Worm (Caenorhabditis elegans) whole organism, early embryonic: Measurements from ENCODE around the gene lin-31.
A peak's percentile ranks its signal among the peaks of the same experiment; 100 is the strongest.

Experiments
- B0310.2 ChIP-seq: sonication (generic microtip); optimal IDR thresholded peaks from 2 replicates; lab custom pipeline; 2016; ENCODE audit warnings: mild to moderate bottlenecking, missing genetic modification characterization, missing compliant biosample characterization
- aly-1 ChIP-seq: sonication (generic microtip); optimal IDR thresholded peaks from 2 replicates; lab custom pipeline; 2016; ENCODE audit warnings: missing genetic modification characterization, missing compliant biosample characterization
- ama-1 ChIP-seq: fragments of 150-350 bp; optimal IDR thresholded peaks from 2 replicates; lab custom pipeline; 2014
- ceh-36 ChIP-seq: sonication (generic microtip); optimal IDR thresholded peaks from 2 replicates; lab custom pipeline; 2016; ENCODE audit warnings: missing genetic modification characterization, inconsistent platforms, missing compliant biosample characterization
- ets-7 ChIP-seq: sonication (generic microtip); optimal IDR thresholded peaks from 2 replicates; lab custom pipeline; 2016; ENCODE audit warnings: missing genotype, missing genetic modification characterization, missing compliant biosample characterization
- flt-1 ChIP-seq: fragments of 200-800 bp; sonication (Bioruptor generic); IDR thresholded peaks from 2 replicates; pipeline ENCODE4 v1.3.6; 2022; ENCODE audit warnings: missing genetic modification characterization, missing compliant biosample characterization
- pes-1 ChIP-seq: fragments of 200-800 bp; sonication (Bioruptor generic); IDR thresholded peaks from 2 replicates; pipeline ENCODE4 v1.3.6; 2022; ENCODE audit warnings: missing genetic modification reagents, missing genetic modification characterization, missing compliant biosample characterization
- scrt-1 ChIP-seq: fragments of 200-800 bp; sonication (Bioruptor generic); IDR thresholded peaks from 2 replicates; pipeline ENCODE4 v1.3.6; 2022; ENCODE audit warnings: missing genetic modification characterization, missing compliant biosample characterization
- sea-1 ChIP-seq: fragments of 200-800 bp; sonication (Bioruptor generic); conservative IDR thresholded peaks from 2 replicates; pipeline ENCODE4 v1.3.6; 2022; ENCODE audit warnings: missing genetic modification characterization, missing compliant biosample characterization
- tbx-11 ChIP-seq: fragments of 200-800 bp; sonication (Bioruptor generic); IDR thresholded peaks from 2 replicates; pipeline ENCODE4 v1.3.6; 2022; ENCODE audit warnings: missing genetic modification characterization, missing compliant biosample characterization
- tbx-37 ChIP-seq: fragments of 200-800 bp; sonication (Bioruptor generic); conservative IDR thresholded peaks from 2 replicates; pipeline ENCODE4 v1.3.6; 2022; ENCODE audit warnings: missing genetic modification reagents, missing genetic modification characterization, missing compliant biosample characterization

DNA sequence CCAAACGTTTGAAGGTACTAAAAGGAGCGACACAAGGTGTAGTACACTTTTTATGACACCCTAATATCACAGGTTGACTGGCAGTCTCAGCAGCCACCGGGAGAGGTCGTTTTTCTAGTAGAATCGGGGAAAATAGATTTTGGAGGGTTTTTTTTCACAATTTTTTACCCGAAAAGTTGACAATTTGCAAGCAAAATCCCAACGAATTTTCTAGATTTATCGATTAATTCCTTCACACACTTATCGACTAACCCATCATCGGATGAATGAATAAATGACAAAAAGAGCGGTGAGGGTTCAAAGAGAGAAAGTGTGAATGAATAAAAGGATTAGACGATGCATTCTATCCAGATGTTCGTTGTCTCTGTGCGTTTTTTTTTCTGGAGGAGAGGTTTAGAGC is 26.4 kb upstream of the lin-31 start:
- no peak for TF ChIP-seq ama-1 (lab: Kevin White, UChicago)
- peak; percentile 8 for TF ChIP-seq aly-1
- TF ChIP-seq tbx-11 (GFP tag; lab: Robert Waterston, UW), result no peak
- no peak for TF ChIP-seq B0310.2
- TF ChIP-seq scrt-1 (GFP tag; lab: Robert Waterston, UW), result no peak
- no peak for TF ChIP-seq pes-1 (GFP tag; lab: Robert Waterston, UW)
- no peak for TF ChIP-seq tbx-37 (GFP tag; lab: Robert Waterston, UW)
- no peak for TF ChIP-seq sea-1 (GFP tag; lab: Robert Waterston, UW)
- peak; percentile 42 for TF ChIP-seq ets-7 (tag; lab: Kevin White, UChicago)
- no peak for TF ChIP-seq ceh-36 (tag; lab: Kevin White, UChicago)
- no peak for TF ChIP-seq flt-1
